Worm (Caenorhabditis elegans) whole organism, L4/young adult: Measurements from ENCODE around the gene bus-8B.

ENCODE experiments used
- W03F9.2 ChIP-seq: fragments of 150-350 bp; optimal IDR thresholded peaks from 2 replicates; lab custom pipeline; 2014; ENCODE audit warnings: missing biosample characterization, missing genetic modification characterization
- dao-5 ChIP-seq: sonication (generic microtip); optimal IDR thresholded peaks from 2 replicates; lab custom pipeline; 2016; ENCODE audit warnings: missing genotype, missing genetic modification characterization, moderate library complexity, missing compliant biosample characterization
- him-1 ChIP-seq: sonication (generic microtip); optimal IDR thresholded peaks from 2 replicates; lab custom pipeline; 2016; ENCODE audit warnings: missing genotype, missing genetic modification reagents, missing genetic modification characterization, missing compliant biosample characterization

DNA sequence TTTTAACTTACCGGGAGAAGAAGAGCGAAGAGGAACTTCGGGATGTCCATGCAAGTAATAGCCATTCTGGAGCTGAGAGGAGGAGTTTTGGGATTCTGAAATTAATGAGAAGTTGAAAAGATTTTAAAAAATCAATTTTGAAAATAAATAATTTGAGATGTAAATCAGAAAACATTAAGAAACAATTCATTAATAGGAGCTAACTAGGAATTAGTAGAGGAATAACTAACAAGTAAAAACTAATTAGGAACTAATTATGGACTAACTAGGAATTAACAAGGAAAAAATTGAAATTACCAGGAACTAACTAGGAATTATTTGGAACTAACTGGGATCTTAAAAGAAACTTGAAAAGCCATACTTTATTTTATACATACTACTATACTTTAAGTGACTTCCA is 21.9 kb downstream of the bus-8B start, which contains the start of gene T23F2.4:
- TF ChIP-seq him-1 (tag; lab: Kevin White, UChicago), result no peak
- no peak for TF ChIP-seq dao-5 (tag; lab: Kevin White, UChicago)
- TF ChIP-seq W03F9.2 (tag; lab: Kevin White, UChicago), result no peak
